Worm (Caenorhabditis elegans): ENCODE measurements around the gene dnpp-1.
A peak's percentile ranks its signal among the peaks of the same experiment; 100 is the strongest.

Gene dnpp-1

DNA sequence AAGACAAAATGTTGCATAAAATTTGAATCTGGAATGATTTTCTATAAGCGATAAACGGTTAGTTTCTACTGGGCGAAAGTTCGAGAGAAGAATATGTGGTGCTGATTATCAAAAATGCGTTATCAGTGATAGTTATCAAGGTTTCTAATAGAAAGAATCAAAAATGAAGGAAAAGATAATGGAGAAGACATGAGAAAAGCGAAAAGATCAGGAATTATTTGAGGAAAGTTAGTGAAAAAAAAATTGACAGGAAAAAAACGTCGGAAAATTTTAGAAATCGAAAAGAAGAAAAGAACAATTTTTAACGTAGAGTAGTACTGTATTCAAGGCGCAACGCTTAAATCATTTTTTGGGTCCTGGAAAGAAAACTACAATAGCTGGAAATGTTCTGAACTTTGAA lies at the start of gene dnpp-1:
TSS of gene dnpp-1 (minus strand) at position 30 of the 400 bp plus-strand sequence.
- TF ChIP-seq tbx-8 (GFP tag; optimal IDR thresholded peaks at IDR 0.05) = no peak
- no peak for TF ChIP-seq ztf-11 (tag; optimal IDR thresholded peaks at IDR 0.05)
- TF ChIP-seq bed-3 (GFP tag; optimal IDR thresholded peaks at IDR 0.05) = no peak
- no peak for TF ChIP-seq mls-2 (tag; optimal IDR thresholded peaks at IDR 0.05)
- no peak for TF ChIP-seq nhr-28 (tag; optimal IDR thresholded peaks at IDR 0.05)
- no peak for TF ChIP-seq pha-4 (tag; optimal IDR thresholded peaks at IDR 0.05)
- TF ChIP-seq ceh-39 (tag; optimal IDR thresholded peaks at IDR 0.05) = no peak
- no peak for TF ChIP-seq ham-2 (GFP tag; optimal IDR thresholded peaks at IDR 0.05)
- TF ChIP-seq elt-3 (tag; optimal IDR thresholded peaks at IDR 0.05) = no peak
- no peak for TF ChIP-seq unc-120 (tag; optimal IDR thresholded peaks at IDR 0.05; ENCODE audit: poor library complexity, severe bottlenecking)
- no peak for TF ChIP-seq mep-1 (tag; optimal IDR thresholded peaks at IDR 0.05)
- TF ChIP-seq ceh-83 (GFP tag; optimal IDR thresholded peaks at IDR 0.05) = no peak
- TF ChIP-seq unc-62 (GFP tag; optimal IDR thresholded peaks at IDR 0.05) = no peak
- TF ChIP-seq unc-39 (tag; optimal IDR thresholded peaks at IDR 0.05) = no peak
- no peak for TF ChIP-seq elt-1 (tag; optimal IDR thresholded peaks at IDR 0.05; ENCODE audit: borderline replicate concordance, insufficient read depth)
- TF ChIP-seq nhr-237 (tag; optimal IDR thresholded peaks at IDR 0.05) = no peak

DNA sequence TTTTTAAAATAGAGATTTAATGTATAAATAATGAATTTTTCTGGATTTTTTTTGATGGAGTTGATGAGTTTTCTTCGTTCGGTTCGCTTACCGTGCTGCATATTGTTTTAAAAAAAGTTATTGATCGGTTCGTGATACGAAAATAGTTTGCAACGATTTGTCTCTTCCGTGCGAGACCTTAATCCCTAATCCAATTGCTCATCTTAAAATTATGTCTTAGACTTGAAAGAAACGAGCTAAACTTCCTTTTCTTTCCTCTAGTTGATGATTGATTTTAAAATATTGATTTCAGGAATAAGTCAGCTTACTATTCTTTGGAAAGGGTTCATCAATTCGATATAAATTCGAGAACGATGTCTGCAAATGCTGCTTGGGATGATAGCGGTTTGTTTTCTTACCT lies 44.8 kb upstream of the dnpp-1 start, which contains the start of gene C28H8.3:
TSS of gene C28H8.3 (plus strand) at position 293 of the 400 bp plus-strand sequence.
- TF ChIP-seq elt-3 (tag; optimal IDR thresholded peaks at IDR 0.05) = no peak
- TF ChIP-seq hlh-1 (tag; optimal IDR thresholded peaks at IDR 0.05) = no peak
- TF ChIP-seq mep-1 (tag; optimal IDR thresholded peaks at IDR 0.05) = no peak

DNA sequence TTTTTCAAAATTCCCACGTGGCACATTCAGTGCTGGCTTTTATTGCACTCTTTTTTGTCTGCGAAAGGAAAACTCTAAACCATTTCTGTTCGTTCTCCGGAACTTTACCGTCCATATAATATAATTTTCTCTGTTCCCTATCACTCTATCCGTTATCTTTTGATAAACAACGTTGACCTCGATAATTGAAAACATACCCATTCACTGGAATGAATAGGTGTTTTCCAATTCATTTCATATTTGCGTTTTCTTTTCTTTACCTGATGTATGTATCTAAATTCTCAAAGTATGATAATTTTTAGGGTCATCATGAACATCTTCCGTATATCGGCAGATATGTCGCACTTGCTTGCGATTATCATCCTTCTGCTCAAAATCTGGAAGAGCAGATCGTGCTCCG lies 43.1 kb upstream of the dnpp-1 start, which contains the start of gene erd-2.2:
TSS of gene erd-2.2 (plus strand) at position 301 of the 400 bp plus-strand sequence.
- TF ChIP-seq mab-5 (tag; optimal IDR thresholded peaks at IDR 0.05) (no peak), unc-120 (tag; optimal IDR thresholded peaks at IDR 0.05; ENCODE audit: poor library complexity, severe bottlenecking) (no peak), flh-1 (GFP tag; optimal IDR thresholded peaks at IDR 0.05) (no peak), unc-62 (GFP tag; optimal IDR thresholded peaks at IDR 0.05) (no peak), mep-1 (tag; optimal IDR thresholded peaks at IDR 0.05) (no peak), ceh-83 (GFP tag; optimal IDR thresholded peaks at IDR 0.05) (no peak), cnd-1 (tag; optimal IDR thresholded peaks at IDR 0.05) (no peak), hlh-1 (tag; optimal IDR thresholded peaks at IDR 0.05) (no peak), M03D4.4 (tag; optimal IDR thresholded peaks at IDR 0.05) (no peak), snpc-4 (tag; optimal IDR thresholded peaks at IDR 0.05) (no peak), ceh-43 (GFP tag; optimal IDR thresholded peaks at IDR 0.05) (no peak)

DNA sequence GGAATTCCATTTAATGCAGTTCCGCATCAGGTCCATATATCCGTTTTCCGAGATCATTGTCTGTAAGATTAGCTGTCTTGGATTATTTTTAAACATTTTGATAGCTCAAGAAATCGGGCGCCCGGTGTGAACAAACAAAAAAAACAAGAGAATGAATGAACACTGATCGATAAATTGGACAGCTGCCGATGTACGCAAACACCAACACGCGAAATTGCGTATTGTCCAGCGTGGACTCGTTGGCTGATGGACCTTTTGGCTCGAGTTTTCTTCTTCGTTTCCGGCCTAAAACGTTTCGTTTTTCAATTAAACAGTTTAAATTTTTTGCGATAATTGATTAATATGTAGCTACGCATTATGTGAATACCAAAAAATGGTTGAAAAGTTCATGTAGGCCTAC lies 42.5 kb upstream of the dnpp-1 start, which contains the start of gene dpff-1:
TSS of gene dpff-1 (minus strand) at position 288 of the 400 bp plus-strand sequence.
- peak; percentile 29 for TF ChIP-seq pha-4 (tag; optimal IDR thresholded peaks at IDR 0.05)
- TF ChIP-seq ceh-43 (GFP tag; optimal IDR thresholded peaks at IDR 0.05) = peak; percentile 50
- TF ChIP-seq lin-13 (tag; optimal IDR thresholded peaks at IDR 0.05) = peak; percentile 27
- TF ChIP-seq mep-1 (tag; optimal IDR thresholded peaks at IDR 0.05) = peak; percentile 2
- TF ChIP-seq sem-2 (GFP tag; optimal IDR thresholded peaks at IDR 0.05) = no peak
- TF ChIP-seq lsy-2 (tag; optimal IDR thresholded peaks at IDR 0.05) = no peak
- peak; percentile 67 for TF ChIP-seq ceh-39 (tag; optimal IDR thresholded peaks at IDR 0.05)
- TF ChIP-seq lin-32 (GFP tag; optimal IDR thresholded peaks at IDR 0.05) = no peak
- no peak for TF ChIP-seq drap-1 (GFP tag; optimal IDR thresholded peaks at IDR 0.05)
- no peak for TF ChIP-seq nhr-12 (tag; optimal IDR thresholded peaks at IDR 0.05)
- no peak for TF ChIP-seq ham-2 (GFP tag; optimal IDR thresholded peaks at IDR 0.05)
- peak; percentile 7 for TF ChIP-seq cnd-1 (tag; optimal IDR thresholded peaks at IDR 0.05)
- TF ChIP-seq M03D4.4 (tag; optimal IDR thresholded peaks at IDR 0.05) = no peak
- no peak for TF ChIP-seq ztf-11 (tag; optimal IDR thresholded peaks at IDR 0.05)
- TF ChIP-seq hlh-1 (tag; optimal IDR thresholded peaks at IDR 0.05) = peak; percentile 70
- TF ChIP-seq nhr-2 (tag; optimal IDR thresholded peaks at IDR 0.05) = no peak

DNA sequence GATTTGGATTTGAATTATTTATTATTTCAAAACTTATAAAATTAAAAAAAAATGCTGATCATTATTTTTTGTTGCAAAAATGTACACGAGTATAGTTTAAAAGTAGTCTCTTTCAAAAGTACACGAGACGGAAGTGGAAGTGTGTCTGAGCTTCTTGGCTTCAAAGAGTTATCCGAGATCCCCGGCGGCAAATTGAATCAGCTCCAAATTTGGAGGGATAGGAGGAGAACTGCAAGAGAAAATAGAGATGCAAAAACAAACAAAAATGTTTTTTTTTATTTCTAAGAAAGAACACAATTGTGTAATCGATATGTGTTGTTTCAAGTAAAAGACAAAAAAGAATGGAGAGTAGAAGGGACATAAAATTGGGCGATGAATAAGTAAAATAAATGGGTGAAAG lies 39.0 kb upstream of the dnpp-1 start:
- TF ChIP-seq lsy-2 (tag; optimal IDR thresholded peaks at IDR 0.05) (no peak), ces-1 (GFP tag; optimal IDR thresholded peaks at IDR 0.05) (peak; percentile 82), nhr-76 (tag; optimal IDR thresholded peaks at IDR 0.05) (no peak)

Data from whole organism, mixed stage, embryonic.